Worm (Caenorhabditis elegans) whole organism, L1 larva: Measurements from ENCODE around the gene ZK177.12.
"Not testable (repeated sequence)": the region's sequence is repeated elsewhere in the genome, so short reads cannot be mapped to it uniquely, and the experiment has no call there.

ENCODE experiments used
- C04F5.9 ChIP-seq: sonication (generic microtip); optimal IDR thresholded peaks from 2 replicates; lab custom pipeline; 2016; ENCODE audit warnings: missing genetic modification characterization, missing compliant biosample characterization
- C34B4.2 ChIP-seq: sonication (generic microtip); optimal IDR thresholded peaks from 2 replicates; lab custom pipeline; 2017; ENCODE audit warnings: mild to moderate bottlenecking, missing genetic modification characterization, missing compliant biosample characterization
- aly-2 ChIP-seq: fragments of 150-350 bp; optimal IDR thresholded peaks from 2 replicates; lab custom pipeline; 2014; ENCODE audit warnings: missing biosample characterization, missing genetic modification characterization
- ama-1 ChIP-seq: fragments of 150-350 bp; optimal IDR thresholded peaks from 2 replicates; lab custom pipeline; 2014
- ceh-82 ChIP-seq, 3 experiments: fragments of 150-350 bp in 1 of 3; sonication (generic microtip) in 2 of 3; optimal IDR thresholded peaks; 2 replicates each; lab custom pipeline; 2014 to 2017; ENCODE audit warnings: missing biosample characterization in 3 of 3, missing genetic modification characterization in 3 of 3
- ceh-90 ChIP-seq: sonication (generic microtip); optimal IDR thresholded peaks from 2 replicates; lab custom pipeline; 2016; ENCODE audit warnings: missing genetic modification characterization, missing compliant biosample characterization
- dpl-1 ChIP-seq, 3 experiments: fragments of 150-350 bp in 2 of 3; sonication (generic microtip) in 1 of 3; optimal IDR thresholded peaks; 2 replicates each; lab custom pipeline; 2014 to 2017; ENCODE audit warnings: missing biosample characterization in 3 of 3, missing genetic modification characterization in 3 of 3, missing genetic modification reagents in 3 of 3
- dsc-1 ChIP-seq: sonication (generic microtip); optimal IDR thresholded peaks from 2 replicates; lab custom pipeline; 2016; ENCODE audit warnings: mild to moderate bottlenecking, missing genetic modification characterization, missing compliant biosample characterization
- efl-3 ChIP-seq: fragments of 200-800 bp; sonication (Bioruptor generic); optimal IDR thresholded peaks from 2 replicates; lab custom pipeline; 2018; ENCODE audit warnings: mild to moderate bottlenecking, missing genetic modification characterization, missing compliant biosample characterization
- fkh-10 ChIP-seq: sonication (generic microtip); optimal IDR thresholded peaks from 2 replicates; lab custom pipeline; 2017; ENCODE audit warnings: missing biosample characterization, missing genetic modification reagents, missing genetic modification characterization
- fkh-8 ChIP-seq: sonication (generic microtip); optimal IDR thresholded peaks from 2 replicates; lab custom pipeline; 2016; ENCODE audit warnings: mild to moderate bottlenecking, missing genetic modification characterization, missing compliant biosample characterization
- grh-1 ChIP-seq: fragments of 200-800 bp; sonication (Bioruptor generic); IDR thresholded peaks from 2 replicates; pipeline ENCODE4 v1.3.6; 2022; ENCODE audit warnings: missing genetic modification reagents, missing genetic modification characterization, missing compliant biosample characterization
- hpl-2 ChIP-seq: fragments of 150-350 bp; optimal IDR thresholded peaks from 2 replicates; lab custom pipeline; 2014; ENCODE audit warnings: missing biosample characterization, missing genetic modification reagents, missing genetic modification characterization
- irx-1 ChIP-seq: sonication (generic microtip); optimal IDR thresholded peaks from 2 replicates; lab custom pipeline; 2016; ENCODE audit warnings: missing genetic modification characterization, missing compliant biosample characterization
- lin-13 ChIP-seq: fragments of 150-350 bp; optimal IDR thresholded peaks from 2 replicates; lab custom pipeline; 2014; ENCODE audit warnings: missing biosample characterization, missing genetic modification reagents, missing genetic modification characterization
- lin-39 ChIP-seq: fragments of 150-350 bp; optimal IDR thresholded peaks from 2 replicates; lab custom pipeline; 2014; ENCODE audit warnings: missing biosample characterization, missing genetic modification reagents, missing genetic modification characterization
- lir-3 ChIP-seq: sonication (generic microtip); optimal IDR thresholded peaks from 2 replicates; lab custom pipeline; 2016; ENCODE audit warnings: mild to moderate bottlenecking, missing genetic modification characterization, moderate library complexity, missing compliant biosample characterization; ENCODE audit not compliant: poor library complexity
- mef-2 ChIP-seq: fragments of 150-350 bp; optimal IDR thresholded peaks from 2 replicates; lab custom pipeline; 2014; ENCODE audit warnings: missing biosample characterization, missing genetic modification characterization
- nhr-11 ChIP-seq: fragments of 150-350 bp; optimal IDR thresholded peaks from 2 replicates; lab custom pipeline; 2014; ENCODE audit warnings: missing biosample characterization, missing genetic modification characterization
- nhr-19 ChIP-seq: fragments of 200-800 bp; sonication (Bioruptor generic); conservative IDR thresholded peaks from 2 replicates; pipeline ENCODE4 v1.3.6; 2022; ENCODE audit warnings: missing genetic modification characterization, missing compliant biosample characterization
- nhr-20 ChIP-seq: sonication (generic microtip); optimal IDR thresholded peaks from 2 replicates; lab custom pipeline; 2016; ENCODE audit warnings: mild to moderate bottlenecking, missing genetic modification characterization, missing compliant biosample characterization
- nhr-71 ChIP-seq: sonication (generic microtip); optimal IDR thresholded peaks from 2 replicates; lab custom pipeline; 2016; ENCODE audit warnings: mild to moderate bottlenecking, missing genetic modification characterization, moderate library complexity, missing compliant biosample characterization
- nhr-85 ChIP-seq: sonication (generic microtip); peaks from one replicate; lab custom pipeline; 2016; ENCODE audit warnings: missing genetic modification characterization, inconsistent platforms, missing compliant biosample characterization
- nhr-90 ChIP-seq: sonication (generic microtip); optimal IDR thresholded peaks from 2 replicates; lab custom pipeline; 2016; ENCODE audit warnings: mild to moderate bottlenecking, missing genetic modification characterization, missing compliant biosample characterization; ENCODE audit not compliant: poor library complexity
- pax-3 ChIP-seq: fragments of 200-800 bp; sonication (Bioruptor generic); optimal IDR thresholded peaks from 2 replicates; lab custom pipeline; 2018; ENCODE audit warnings: mild to moderate bottlenecking, missing genetic modification characterization, moderate library complexity, missing compliant biosample characterization
- skn-1 ChIP-seq: fragments of 150-350 bp; optimal IDR thresholded peaks from 2 replicates; lab custom pipeline; 2014; ENCODE audit warnings: missing biosample characterization, missing genetic modification characterization
- sptf-1 ChIP-seq: fragments of 150-350 bp; optimal IDR thresholded peaks from 2 replicates; lab custom pipeline; 2014; ENCODE audit warnings: missing biosample characterization, missing genetic modification characterization
- tbx-2 ChIP-seq: sonication (generic microtip); optimal IDR thresholded peaks from 2 replicates; lab custom pipeline; 2016; ENCODE audit warnings: missing genetic modification characterization, missing compliant biosample characterization
- tlp-1 ChIP-seq: fragments of 150-350 bp; optimal IDR thresholded peaks from 2 replicates; lab custom pipeline; 2014; ENCODE audit warnings: missing biosample characterization, missing genetic modification characterization
- unc-86 ChIP-seq: sonication (generic microtip); optimal IDR thresholded peaks from 2 replicates; lab custom pipeline; 2016; ENCODE audit warnings: missing genetic modification characterization, missing compliant biosample characterization
- unc-98 ChIP-seq: fragments of 200-800 bp; sonication (Bioruptor generic); IDR thresholded peaks from 2 replicates; pipeline ENCODE4 v1.3.6; 2022; ENCODE audit warnings: missing genetic modification characterization, missing compliant biosample characterization
- vab-15 ChIP-seq: sonication (generic microtip); optimal IDR thresholded peaks from 2 replicates; lab custom pipeline; 2017; ENCODE audit warnings: missing genotype, mild to moderate bottlenecking, missing genetic modification characterization, missing compliant biosample characterization
- xbp-1 ChIP-seq: sonication (generic microtip); optimal IDR thresholded peaks from 2 replicates; lab custom pipeline; 2016; ENCODE audit warnings: missing genetic modification characterization, missing compliant biosample characterization
- zag-1 ChIP-seq: fragments of 150-350 bp; optimal IDR thresholded peaks from 2 replicates; lab custom pipeline; 2014; ENCODE audit warnings: missing biosample characterization, missing genetic modification characterization

ZK177.12 gene

ce11 chrII:5533642-5534041 lies 12.1 kb downstream of the ZK177.12 start, which contains the start of gene hlh-26:
TSS of gene hlh-26 (minus strand) at chrII:5533742.
- TF ChIP-seq nhr-90 (tag; lab: Kevin White, UChicago) (no peak), grh-1 (GFP tag; lab: Robert Waterston, UW) (no peak), zag-1 (tag; lab: Kevin White, UChicago) (no peak), lin-39 (tag; lab: Kevin White, UChicago) (no peak), ceh-82 (tag; optimal IDR thresholded peaks at IDR 0.05; lab: Kevin White, UChicago) (no peak), ama-1 (lab: Kevin White, UChicago) (no peak), skn-1 (no peak), lir-3 (tag; lab: Kevin White, UChicago) (no peak), xbp-1 (tag; lab: Kevin White, UChicago) (no peak), fkh-10 (GFP tag; lab: Kevin White, UChicago) (no peak)
- TF ChIP-seq, all 84 proteins: peak for 0

- not testable (repeated sequence) for TF ChIP-seq mef-2; unc-86; tbx-2 (tag; lab: Kevin White, UChicago)
These were observed 13.4 kb downstream of the ZK177.12 start, which contains the start of gene hlh-25 for ce11 chrII:5534939-5535338. TSS of gene hlh-25 (plus strand) at chrII:5535239.

ce11 chrII:5537078-5537477 lies 15.6 kb downstream of the ZK177.12 start:
- TF ChIP-seq mef-2 (no peak), pax-3 (tag; lab: Kevin White, UChicago) (no peak), hpl-2 (no peak), nhr-20 (tag; lab: Kevin White, UChicago) (no peak), C34B4.2 (tag; lab: Kevin White, UChicago) (no peak), dsc-1 (tag; lab: Kevin White, UChicago) (no peak), nhr-11 (tag; lab: Kevin White, UChicago) (no peak), C04F5.9 (no peak), efl-3 (GFP tag; lab: Kevin White, UChicago) (no peak), fkh-10 (GFP tag; lab: Kevin White, UChicago) (no peak), dpl-1 (GFP tag; optimal IDR thresholded peaks at IDR 0.05; lab: Kevin White, UChicago) (no peak), irx-1 (tag; lab: Kevin White, UChicago) (no peak), tlp-1 (tag; lab: Kevin White, UChicago) (no peak), fkh-8 (tag; lab: Kevin White, UChicago) (no peak), vab-15 (tag; lab: Kevin White, UChicago) (no peak), ceh-90 (no peak), nhr-85 (tag; lab: Kevin White, UChicago) (no peak), aly-2 (tag; lab: Kevin White, UChicago) (no peak)

ce11 chrII:5537524-5537923 lies 16.0 kb downstream of the ZK177.12 start, which contains the start of gene C17C3.11:
TSS of gene C17C3.11 (plus strand) at chrII:5537824.
- TF ChIP-seq lin-13 (GFP tag; lab: Kevin White, UChicago) (no peak), sptf-1 (tag; lab: Kevin White, UChicago) (no peak), vab-15 (tag; lab: Kevin White, UChicago) (no peak)
- TF ChIP-seq, all 84 proteins: peak for 0

ce11 chrII:5540113-5540512 lies 18.6 kb downstream of the ZK177.12 start, which contains the start of gene hlh-27:
TSS of gene hlh-27 (minus strand) at chrII:5540213.
- TF ChIP-seq unc-98 (GFP tag; lab: Robert Waterston, UW); nhr-71 (tag; lab: Kevin White, UChicago); nhr-19: not testable (repeated sequence)
